Worm (Caenorhabditis elegans): ENCODE results near the gene dpy-20.

DNA sequence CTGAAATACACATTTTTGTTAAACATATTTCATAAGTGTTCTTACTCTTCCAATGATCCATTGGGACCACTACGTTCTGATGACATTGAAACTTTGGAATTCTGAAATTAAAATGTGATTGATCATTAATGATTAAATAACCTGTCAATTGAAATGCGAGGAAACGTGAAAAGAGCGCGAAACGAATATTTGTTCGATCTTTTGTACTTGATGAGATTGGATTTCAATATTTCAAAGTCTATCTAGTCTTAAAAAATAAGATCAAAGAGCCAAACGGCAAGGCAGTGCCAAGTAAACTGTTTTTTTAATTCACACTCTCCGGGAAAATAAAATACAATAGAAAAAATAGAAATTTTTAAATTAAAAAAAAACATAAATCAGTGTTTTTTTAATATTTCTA lies 18.7 kb downstream of the dpy-20 start, which contains the start of gene ZK792.4:
- TF ChIP-seq lin-1 (GFP tag; IDR thresholded peaks at IDR 0.05): no peak
- no peak for TF ChIP-seq ZK546.5 (tag; optimal IDR thresholded peaks at IDR 0.05)
- no peak for TF ChIP-seq F49E8.2 (tag; optimal IDR thresholded peaks at IDR 0.05; ENCODE audit: borderline replicate concordance)
- no peak for TF ChIP-seq lin-39 (tag; optimal IDR thresholded peaks at IDR 0.05)
- TF ChIP-seq fos-1 (tag; optimal IDR thresholded peaks at IDR 0.05): no peak

All from whole organism, L4 larva.